Worm (Caenorhabditis elegans) whole organism, early embryonic: ENCODE measurements around the gene C18D11.7.

Experiments used
- F13C5.2 ChIP-seq: sonication (generic microtip); optimal IDR thresholded peaks from 2 replicates; lab custom pipeline; 2017; ENCODE audit warnings: mild to moderate bottlenecking, missing genetic modification characterization, inconsistent platforms, missing compliant biosample characterization
- ama-1 ChIP-seq: fragments of 150-350 bp; optimal IDR thresholded peaks from 2 replicates; lab custom pipeline; 2014
- ets-7 ChIP-seq: sonication (generic microtip); optimal IDR thresholded peaks from 2 replicates; lab custom pipeline; 2016; ENCODE audit warnings: missing genotype, missing genetic modification characterization, missing compliant biosample characterization
- flt-1 ChIP-seq: fragments of 200-800 bp; sonication (Bioruptor generic); IDR thresholded peaks from 2 replicates; pipeline ENCODE4 v1.3.6; 2022; ENCODE audit warnings: missing genetic modification characterization, missing compliant biosample characterization
- hmbx-1 ChIP-seq: sonication (generic microtip); optimal IDR thresholded peaks from 2 replicates; lab custom pipeline; 2016; ENCODE audit warnings: mild to moderate bottlenecking, missing genetic modification characterization, missing compliant biosample characterization
- hmg-4 ChIP-seq: fragments of 200-800 bp; sonication (Bioruptor generic); optimal IDR thresholded peaks from 2 replicates; lab custom pipeline; 2018; ENCODE audit warnings: mild to moderate bottlenecking, missing genetic modification characterization, missing compliant biosample characterization
- hnd-1 ChIP-seq: sonication (generic microtip); optimal IDR thresholded peaks from 2 replicates; lab custom pipeline; 2016; ENCODE audit warnings: missing genetic modification characterization, missing compliant biosample characterization
- scrt-1 ChIP-seq: fragments of 200-800 bp; sonication (Bioruptor generic); IDR thresholded peaks from 2 replicates; pipeline ENCODE4 v1.3.6; 2022; ENCODE audit warnings: missing genetic modification characterization, missing compliant biosample characterization
- sea-1 ChIP-seq: fragments of 200-800 bp; sonication (Bioruptor generic); conservative IDR thresholded peaks from 2 replicates; pipeline ENCODE4 v1.3.6; 2022; ENCODE audit warnings: missing genetic modification characterization, missing compliant biosample characterization
- tbx-11 ChIP-seq: fragments of 200-800 bp; sonication (Bioruptor generic); IDR thresholded peaks from 2 replicates; pipeline ENCODE4 v1.3.6; 2022; ENCODE audit warnings: missing genetic modification characterization, missing compliant biosample characterization

DNA sequence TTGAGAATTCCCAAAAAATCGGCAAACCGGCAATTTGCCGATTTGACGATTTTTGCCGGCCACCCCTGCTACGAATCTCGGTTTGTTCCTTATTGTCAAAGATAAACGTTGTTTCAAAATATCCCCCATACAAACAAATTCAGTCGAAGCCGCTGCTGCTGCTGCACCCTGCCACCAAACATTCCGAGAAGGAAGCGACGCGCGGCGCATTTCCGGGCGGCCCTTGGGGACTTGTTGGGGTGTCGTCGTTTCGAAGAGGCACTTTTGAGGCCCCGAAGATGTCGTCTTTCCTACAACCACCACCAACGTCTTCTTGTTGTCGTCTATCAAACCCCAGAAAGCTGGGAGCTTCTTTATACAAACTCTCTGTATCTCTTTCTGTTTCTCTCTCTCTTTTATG, 12.2 kb downstream of the C18D11.7 start:
- TF ChIP-seq ama-1 (no peak), flt-1 (GFP tag; lab: Robert Waterston, UW) (no peak), F13C5.2 (tag; lab: Kevin White, UChicago) (no peak), hmbx-1 (tag; lab: Kevin White, UChicago) (no peak), hmg-4 (no peak), sea-1 (GFP tag; lab: Robert Waterston, UW) (no peak), ets-7 (tag; lab: Kevin White, UChicago) (no peak), scrt-1 (GFP tag; lab: Robert Waterston, UW) (no peak), hnd-1 (tag; lab: Kevin White, UChicago) (no peak), tbx-11 (GFP tag; lab: Robert Waterston, UW) (no peak)
